Worm (Caenorhabditis elegans) whole organism, L3 larva: ENCODE measurements around the gene AH9.1.

Experiments
- R02D3.7 ChIP-seq: fragments of 150-350 bp; optimal IDR thresholded peaks from 2 replicates; lab custom pipeline; 2014; ENCODE audit warnings: missing biosample characterization, missing genetic modification characterization
- ZK546.5 ChIP-seq: sonication (generic microtip); optimal IDR thresholded peaks from 2 replicates; lab custom pipeline; 2017; ENCODE audit warnings: missing biosample characterization, missing genetic modification characterization
- aly-2 ChIP-seq: fragments of 150-350 bp; optimal IDR thresholded peaks from 2 replicates; lab custom pipeline; 2014; ENCODE audit warnings: missing biosample characterization, missing genetic modification characterization
- ama-1 ChIP-seq: fragments of 150-350 bp; optimal IDR thresholded peaks from 2 replicates; lab custom pipeline; 2018
- ceh-16 ChIP-seq: sonication (generic microtip); optimal IDR thresholded peaks from 2 replicates; lab custom pipeline; 2017; ENCODE audit warnings: missing biosample characterization, missing genetic modification characterization
- ceh-82 ChIP-seq: fragments of 150-350 bp; optimal IDR thresholded peaks from 2 replicates; lab custom pipeline; 2014; ENCODE audit warnings: missing biosample characterization, missing genetic modification characterization
- ceh-9 ChIP-seq: sonication (generic microtip); optimal IDR thresholded peaks from 2 replicates; lab custom pipeline; 2018; ENCODE audit warnings: missing biosample characterization, missing genetic modification characterization
- daf-12 ChIP-seq: fragments of 150-350 bp; optimal IDR thresholded peaks from 2 replicates; lab custom pipeline; 2014; ENCODE audit warnings: missing biosample characterization, missing genetic modification reagents, missing genetic modification characterization
- egl-27 ChIP-seq: sonication (generic microtip); optimal IDR thresholded peaks from 4 replicates; lab custom pipeline; 2017; ENCODE audit warnings: missing biosample characterization, missing genetic modification reagents, missing genetic modification characterization
- egl-5 ChIP-seq: fragments of 150-350 bp; optimal IDR thresholded peaks from 2 replicates; lab custom pipeline; 2017; ENCODE audit warnings: missing biosample characterization, missing genetic modification reagents, missing genetic modification characterization, inconsistent platforms
- elt-1 ChIP-seq: fragments of 150-350 bp; optimal IDR thresholded peaks from 2 replicates; lab custom pipeline; 2014; ENCODE audit warnings: missing biosample characterization, missing genetic modification characterization
- elt-2 ChIP-seq: sonication (generic microtip); optimal IDR thresholded peaks from 2 replicates; lab custom pipeline; 2016; ENCODE audit warnings: missing genetic modification reagents, mild to moderate bottlenecking, missing genetic modification characterization, missing compliant biosample characterization
- elt-3 ChIP-seq, 3 experiments: fragments of 150-350 bp in 1 of 3; sonication (generic microtip) in 2 of 3; optimal IDR thresholded peaks; 2 replicates in 2 of 3; 4 replicates in 1 of 3; lab custom pipeline; 2014 to 2017; ENCODE audit warnings: missing biosample characterization in 3 of 3, missing genetic modification characterization in 3 of 3
- eor-1 ChIP-seq, 2 experiments: fragments of 150-350 bp; optimal IDR thresholded peaks; 2 replicates each; lab custom pipeline; 2014 to 2018; ENCODE audit warnings: missing biosample characterization in 2 of 2, missing genetic modification characterization in 2 of 2
- fkh-10 ChIP-seq: sonication (generic microtip); optimal IDR thresholded peaks from 2 replicates; lab custom pipeline; 2017; ENCODE audit warnings: missing biosample characterization, missing genetic modification reagents, missing genetic modification characterization
- fkh-2 ChIP-seq: fragments of 150-350 bp; optimal IDR thresholded peaks from 2 replicates; lab custom pipeline; 2014; ENCODE audit warnings: missing biosample characterization, missing genetic modification reagents, missing genetic modification characterization
- hmg-11 ChIP-seq: sonication (generic microtip); optimal IDR thresholded peaks from 2 replicates; lab custom pipeline; 2016; ENCODE audit warnings: missing genetic modification characterization, missing compliant biosample characterization
- jun-1 ChIP-seq: fragments of 150-350 bp; optimal IDR thresholded peaks from 2 replicates; lab custom pipeline; 2014; ENCODE audit warnings: missing biosample characterization, missing genetic modification reagents, missing genetic modification characterization
- lin-15B ChIP-seq: fragments of 150-350 bp; optimal IDR thresholded peaks from 2 replicates; lab custom pipeline; 2014; ENCODE audit warnings: missing biosample characterization, missing genetic modification characterization
- lin-39 ChIP-seq: fragments of 150-350 bp; optimal IDR thresholded peaks from 2 replicates; lab custom pipeline; 2018; ENCODE audit warnings: missing biosample characterization, missing genetic modification reagents, missing genetic modification characterization
- mdl-1 ChIP-seq: fragments of 150-350 bp; optimal IDR thresholded peaks from 2 replicates; lab custom pipeline; 2014; ENCODE audit warnings: missing biosample characterization, missing genetic modification characterization
- mml-1 ChIP-seq: fragments of 150-350 bp; sonication (generic microtip); optimal IDR thresholded peaks from 3 replicates; lab custom pipeline; 2014; ENCODE audit warnings: missing biosample characterization, missing genetic modification characterization
- nfya-1 ChIP-seq: sonication (generic microtip); optimal IDR thresholded peaks from 2 replicates; lab custom pipeline; 2017; ENCODE audit warnings: missing genetic modification characterization, mild to moderate bottlenecking, missing compliant biosample characterization, antibody characterized with exemption, moderate library complexity; ENCODE audit not compliant: insufficient read depth
- nhr-12 ChIP-seq: fragments of 150-350 bp; optimal IDR thresholded peaks from 2 replicates; lab custom pipeline; 2014; ENCODE audit warnings: missing biosample characterization, missing genetic modification characterization
- nhr-23 ChIP-seq: fragments of 150-350 bp; optimal IDR thresholded peaks from 2 replicates; lab custom pipeline; 2014; ENCODE audit warnings: missing biosample characterization, missing genetic modification reagents, missing genetic modification characterization
- nhr-237 ChIP-seq: fragments of 150-350 bp; optimal IDR thresholded peaks from 2 replicates; lab custom pipeline; 2014; ENCODE audit warnings: missing biosample characterization, missing genetic modification characterization
- nhr-25 ChIP-seq: sonication (generic microtip); optimal IDR thresholded peaks from 2 replicates; lab custom pipeline; 2017; ENCODE audit warnings: missing biosample characterization, missing genetic modification characterization
- nhr-43 ChIP-seq: sonication (generic microtip); optimal IDR thresholded peaks from 2 replicates; lab custom pipeline; 2016; ENCODE audit warnings: mild to moderate bottlenecking, missing genetic modification characterization, missing compliant biosample characterization; ENCODE audit not compliant: poor library complexity, severe bottlenecking
- nhr-76 ChIP-seq: fragments of 150-350 bp; sonication (generic microtip); optimal IDR thresholded peaks from 5 replicates; lab custom pipeline; 2014; ENCODE audit warnings: missing biosample characterization, missing genetic modification characterization
- pha-4 ChIP-seq: fragments of 150-350 bp; optimal IDR thresholded peaks from 2 replicates; lab custom pipeline; 2014; ENCODE audit warnings: missing biosample characterization, missing genetic modification reagents, missing genetic modification characterization
- pqm-1 ChIP-seq: fragments of 150-350 bp; optimal IDR thresholded peaks from 2 replicates; lab custom pipeline; 2017; ENCODE audit warnings: missing biosample characterization, missing genetic modification characterization, inconsistent platforms
- sea-2 ChIP-seq: fragments of 150-350 bp; sonication (generic microtip); optimal IDR thresholded peaks from 4 replicates; lab custom pipeline; 2014; ENCODE audit warnings: missing biosample characterization, missing genetic modification reagents, missing genetic modification characterization
- skn-1 ChIP-seq: fragments of 150-350 bp; optimal IDR thresholded peaks from 2 replicates; lab custom pipeline; 2014; ENCODE audit warnings: missing biosample characterization, missing genetic modification characterization
- snpc-4 ChIP-seq: fragments of 150-350 bp; optimal IDR thresholded peaks from 2 replicates; lab custom pipeline; 2014; ENCODE audit warnings: missing biosample characterization, missing genetic modification characterization
- tbx-2 ChIP-seq: sonication (generic microtip); optimal IDR thresholded peaks from 2 replicates; lab custom pipeline; 2016; ENCODE audit warnings: mild to moderate bottlenecking, missing genetic modification characterization, missing compliant biosample characterization
- unc-39 ChIP-seq: sonication (generic microtip); optimal IDR thresholded peaks from 4 replicates; lab custom pipeline; 2017; ENCODE audit warnings: missing biosample characterization, missing genetic modification characterization
- zag-1 ChIP-seq: fragments of 150-350 bp; optimal IDR thresholded peaks from 2 replicates; lab custom pipeline; 2014; ENCODE audit warnings: missing biosample characterization, missing genetic modification characterization
- ztf-11 ChIP-seq: fragments of 150-350 bp; optimal IDR thresholded peaks from 2 replicates; lab custom pipeline; 2014; ENCODE audit warnings: missing biosample characterization, missing genetic modification characterization
- ztf-4 ChIP-seq: fragments of 150-350 bp; optimal IDR thresholded peaks from 2 replicates; lab custom pipeline; 2014; ENCODE audit warnings: missing biosample characterization, missing genetic modification characterization

Gene AH9.1

ce11 chrX:2216662-2217061 lies 30.1 kb downstream of the AH9.1 start (continued):
- no peak for TF ChIP-seq eor-1 (tag; optimal IDR thresholded peaks at IDR 0.05; lab: Kevin White, UChicago)
- TF ChIP-seq lin-15B (tag; lab: Kevin White, UChicago) = no peak
- no peak for TF ChIP-seq nfya-1 (tag; lab: Kevin White, UChicago)
- TF ChIP-seq elt-1 (tag; lab: Kevin White, UChicago) = no peak
- TF ChIP-seq sea-2 (GFP tag; lab: Kevin White, UChicago) = no peak
- no peak for TF ChIP-seq egl-27 (tag; lab: Kevin White, UChicago)
- TF ChIP-seq lin-39 (tag; lab: Kevin White, UChicago) = no peak
- TF ChIP-seq pha-4 (tag; lab: Kevin White, UChicago) = peak; percentile 17
- no peak for TF ChIP-seq jun-1 (tag; lab: Kevin White, UChicago)
- no peak for TF ChIP-seq ceh-82 (tag; lab: Kevin White, UChicago)

- TF ChIP-seq nhr-23 (tag; lab: Kevin White, UChicago) = no peak
- TF ChIP-seq ama-1 (lab: Kevin White, UChicago) = no peak
- TF ChIP-seq lin-39 (tag; lab: Kevin White, UChicago) = no peak
- no peak for TF ChIP-seq egl-5
- no peak for TF ChIP-seq pqm-1
- TF ChIP-seq ceh-16 (tag; lab: Kevin White, UChicago) = no peak
Measured at ce11 chrX:2216242-2216641, 30.6 kb downstream of the AH9.1 start.

- TF ChIP-seq nhr-237 (tag; lab: Kevin White, UChicago) (no peak), ztf-11 (no peak), nhr-76 (tag; lab: Kevin White, UChicago) (no peak), aly-2 (tag; lab: Kevin White, UChicago) (no peak), ceh-9 (tag; lab: Kevin White, UChicago) (no peak), nhr-23 (tag; lab: Kevin White, UChicago) (no peak), elt-3 (tag; optimal IDR thresholded peaks at IDR 0.05; lab: Kevin White, UChicago) (peak in 2 of 3 experiments; percentile 76 to 86), egl-27 (tag; lab: Kevin White, UChicago) (no peak), ZK546.5 (tag; lab: Kevin White, UChicago) (no peak), tbx-2 (tag; lab: Kevin White, UChicago) (no peak), elt-1 (tag; lab: Kevin White, UChicago) (no peak), pqm-1 (peak; percentile 1), sea-2 (GFP tag; lab: Kevin White, UChicago) (no peak), nhr-12 (tag; lab: Kevin White, UChicago) (no peak), ztf-4 (tag; lab: Kevin White, UChicago) (no peak), elt-2 (peak; percentile 57), unc-39 (tag; lab: Kevin White, UChicago) (no peak), mml-1 (no peak), ceh-82 (tag; lab: Kevin White, UChicago) (no peak), ama-1 (lab: Kevin White, UChicago) (no peak), lin-15B (tag; lab: Kevin White, UChicago) (no peak), nhr-43 (tag; lab: Kevin White, UChicago) (peak; percentile 43), daf-12 (tag; lab: Kevin White, UChicago) (no peak), skn-1 (tag; lab: Kevin White, UChicago) (no peak), fkh-2 (tag; lab: Kevin White, UChicago) (no peak), zag-1 (tag; lab: Kevin White, UChicago) (no peak), nhr-25 (tag; lab: Kevin White, UChicago) (peak; percentile 32), R02D3.7 (tag; lab: Kevin White, UChicago) (no peak), mdl-1 (tag; lab: Kevin White, UChicago) (peak; percentile 1), fkh-10 (GFP tag; lab: Kevin White, UChicago) (no peak), hmg-11 (tag; lab: Kevin White, UChicago) (no peak), pha-4 (tag; lab: Kevin White, UChicago) (peak; percentile 22), nfya-1 (tag; lab: Kevin White, UChicago) (peak; percentile 22), snpc-4 (no peak)
- TF ChIP-seq, all 47 proteins: peak for 8
Measured at ce11 chrX:2215108-2215507, 31.7 kb downstream of the AH9.1 start.
